Worm (Caenorhabditis elegans) whole organism, early embryonic: ENCODE results near the gene sto-2.

ENCODE experiments used
- F13C5.2 ChIP-seq: sonication (generic microtip); optimal IDR thresholded peaks from 2 replicates; lab custom pipeline; 2017; ENCODE audit warnings: mild to moderate bottlenecking, missing genetic modification characterization, inconsistent platforms, missing compliant biosample characterization
- aly-1 ChIP-seq: sonication (generic microtip); optimal IDR thresholded peaks from 2 replicates; lab custom pipeline; 2016; ENCODE audit warnings: missing genetic modification characterization, missing compliant biosample characterization
- ama-1 ChIP-seq: fragments of 150-350 bp; optimal IDR thresholded peaks from 2 replicates; lab custom pipeline; 2014
- ceh-13 ChIP-seq: fragments of 200-800 bp; sonication (Bioruptor generic); optimal IDR thresholded peaks from 2 replicates; lab custom pipeline; 2018; ENCODE audit warnings: mild to moderate bottlenecking, missing genetic modification characterization, missing compliant biosample characterization
- ceh-36 ChIP-seq: sonication (generic microtip); optimal IDR thresholded peaks from 2 replicates; lab custom pipeline; 2016; ENCODE audit warnings: missing genetic modification characterization, inconsistent platforms, missing compliant biosample characterization
- ets-7 ChIP-seq: sonication (generic microtip); optimal IDR thresholded peaks from 2 replicates; lab custom pipeline; 2016; ENCODE audit warnings: missing genotype, missing genetic modification characterization, missing compliant biosample characterization
- flt-1 ChIP-seq: fragments of 200-800 bp; sonication (Bioruptor generic); IDR thresholded peaks from 2 replicates; pipeline ENCODE4 v1.3.6; 2022; ENCODE audit warnings: missing genetic modification characterization, missing compliant biosample characterization
- hmbx-1 ChIP-seq: sonication (generic microtip); optimal IDR thresholded peaks from 2 replicates; lab custom pipeline; 2016; ENCODE audit warnings: mild to moderate bottlenecking, missing genetic modification characterization, missing compliant biosample characterization
- hmg-4 ChIP-seq: fragments of 200-800 bp; sonication (Bioruptor generic); optimal IDR thresholded peaks from 2 replicates; lab custom pipeline; 2018; ENCODE audit warnings: mild to moderate bottlenecking, missing genetic modification characterization, missing compliant biosample characterization
- hnd-1 ChIP-seq: sonication (generic microtip); optimal IDR thresholded peaks from 2 replicates; lab custom pipeline; 2016; ENCODE audit warnings: missing genetic modification characterization, missing compliant biosample characterization
- sea-1 ChIP-seq: fragments of 200-800 bp; sonication (Bioruptor generic); conservative IDR thresholded peaks from 2 replicates; pipeline ENCODE4 v1.3.6; 2022; ENCODE audit warnings: missing genetic modification characterization, missing compliant biosample characterization
- tbx-11 ChIP-seq: fragments of 200-800 bp; sonication (Bioruptor generic); IDR thresholded peaks from 2 replicates; pipeline ENCODE4 v1.3.6; 2022; ENCODE audit warnings: missing genetic modification characterization, missing compliant biosample characterization

ce11 chrX:5372638-5373037 lies 49.5 kb upstream of the sto-2 start, which contains the start of gene F35C8.8:
- no peak for TF ChIP-seq aly-1
- TF ChIP-seq ama-1 = no peak
- no peak for TF ChIP-seq hmg-4 (GFP tag; lab: Kevin White, UChicago)
- no peak for TF ChIP-seq tbx-11 (GFP tag; lab: Robert Waterston, UW)
- TF ChIP-seq hnd-1 (tag; lab: Kevin White, UChicago) = no peak
- no peak for TF ChIP-seq ets-7 (tag; lab: Kevin White, UChicago)
- no peak for TF ChIP-seq ceh-13 (GFP tag; lab: Kevin White, UChicago)
- no peak for TF ChIP-seq flt-1
- TF ChIP-seq ceh-36 = no peak
- TF ChIP-seq sea-1 (GFP tag; lab: Robert Waterston, UW) = no peak
- no peak for TF ChIP-seq F13C5.2 (tag; lab: Kevin White, UChicago)
- no peak for TF ChIP-seq hmbx-1
